Fruit fly (Drosophila melanogaster) whole organism, pupa: ENCODE data around the gene IFT54.

Experiments
- CG10348 ChIP-seq: fragments of 200-800 bp; sonication (Bioruptor generic); IDR thresholded peaks from 2 replicates; pipeline ENCODE4 v1.3.6; 2022; ENCODE audit warnings: missing biosample characterization, missing genetic modification characterization
- CG14655 ChIP-seq: fragments of 200-800 bp; sonication (Bioruptor generic); optimal IDR thresholded peaks from 3 replicates; lab custom pipeline; 2017; ENCODE audit warnings: mild to moderate bottlenecking, missing biosample characterization, missing genetic modification reagents, missing genetic modification characterization
- CG17806 ChIP-seq: fragments of 200-800 bp; sonication (Bioruptor generic); optimal IDR thresholded peaks from 2 replicates; lab custom pipeline; 2018; ENCODE audit warnings: missing biosample characterization, mild to moderate bottlenecking, missing genetic modification characterization, moderate library complexity
- CG4496 ChIP-seq: fragments of 200-800 bp; sonication (Bioruptor generic); IDR thresholded peaks from 3 replicates; pipeline ENCODE4 v1.3.6; 2022; ENCODE audit warnings: missing biosample characterization, missing genetic modification characterization
- CG9948 ChIP-seq: fragments of 200-800 bp; sonication (Bioruptor generic); optimal IDR thresholded peaks from 2 replicates; lab custom pipeline; 2018; ENCODE audit warnings: missing biosample characterization, mild to moderate bottlenecking, missing genetic modification characterization, moderate library complexity
- D1 ChIP-seq: fragments of 200-800 bp; sonication (Bioruptor generic); optimal IDR thresholded peaks from 2 replicates; lab custom pipeline; 2018; ENCODE audit warnings: missing biosample characterization, mild to moderate bottlenecking, missing genetic modification characterization, moderate library complexity
- EcR ChIP-seq: fragments of 200-800 bp; sonication (Bioruptor generic); optimal IDR thresholded peaks from 3 replicates; lab custom pipeline; 2019; ENCODE audit warnings: missing biosample characterization, missing genetic modification characterization, mild to moderate bottlenecking, moderate library complexity, missing genetic modification reagents
- Snoo ChIP-seq: fragments of 200-800 bp; sonication (Bioruptor generic); optimal IDR thresholded peaks from 3 replicates; lab custom pipeline; 2017; ENCODE audit warnings: missing biosample characterization, mild to moderate bottlenecking, missing genetic modification characterization, inconsistent platforms
- gl ChIP-seq: fragments of 200-800 bp; sonication (Bioruptor generic); optimal IDR thresholded peaks from 2 replicates; lab custom pipeline; 2018; ENCODE audit warnings: missing biosample characterization, mild to moderate bottlenecking, missing genetic modification characterization

DNA sequence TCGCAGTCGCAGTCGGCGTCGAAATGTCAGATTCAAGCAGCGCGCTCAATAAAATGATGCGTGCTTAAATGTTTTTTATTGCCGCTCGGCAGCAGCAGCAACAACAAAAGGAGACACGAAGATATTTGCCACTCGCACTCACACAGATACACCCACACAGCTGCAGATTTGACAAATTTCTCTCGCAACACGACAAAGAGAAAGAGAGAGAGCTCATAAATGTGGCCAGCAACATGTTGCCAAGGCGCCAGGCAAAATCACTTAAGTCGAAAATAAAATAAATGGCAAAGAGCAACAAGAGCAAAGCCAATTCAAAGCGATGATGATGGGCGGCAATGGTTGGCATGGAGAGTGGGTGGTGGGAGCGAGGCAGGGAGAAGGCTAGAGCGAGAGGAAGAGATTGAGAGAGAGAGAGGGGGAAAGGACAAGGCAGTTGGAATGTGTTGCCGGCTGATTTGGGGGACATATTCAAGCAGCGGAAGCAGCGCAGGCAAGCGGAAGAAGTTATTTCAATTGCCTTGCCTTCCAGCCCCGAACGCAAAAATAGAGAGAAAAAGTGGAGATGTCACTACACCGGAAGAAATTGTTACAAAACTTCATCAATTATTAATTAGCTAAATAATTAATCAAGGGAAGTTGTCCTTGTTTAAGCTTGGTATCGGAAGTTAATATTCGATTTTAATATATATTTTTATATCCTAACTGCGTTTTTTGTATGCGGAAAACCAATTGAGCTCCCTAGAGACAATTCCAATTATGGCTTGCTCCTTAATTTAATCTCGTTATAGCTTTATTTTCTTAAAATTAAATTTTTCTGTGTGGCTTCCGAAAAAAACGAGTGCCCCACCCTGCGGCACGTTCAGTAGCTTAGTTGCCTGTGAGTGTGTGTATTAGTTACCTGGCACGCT lies 44.9 kb downstream of the IFT54 start:
- TF ChIP-seq D1 (tag; lab: Kevin White, UChicago): peak; percentile 2
- no peak for TF ChIP-seq Snoo
- TF ChIP-seq CG17806 (tag; lab: Kevin White, UChicago): peak; percentile 41
- TF ChIP-seq CG9948 (tag; lab: Kevin White, UChicago): peak; percentile 53
- 0 out of 3 replicates have a peak, but pooled peaks have one; percentile 4 for TF ChIP-seq CG4496 (GFP tag; lab: Robert Waterston, UW)
- TF ChIP-seq gl (tag; lab: Kevin White, UChicago): no peak
- TF ChIP-seq CG10348 (GFP tag; lab: Robert Waterston, UW): no peak
- TF ChIP-seq CG14655 (GFP tag; lab: Kevin White, UChicago): peak; percentile 71
- TF ChIP-seq EcR: peak; percentile 14
